Fruit fly (Drosophila melanogaster) whole organism, embryonic: ENCODE results near the gene CG8173.

Experiments used
- Asciz ChIP-seq: fragments of 200-800 bp; sonication (Bioruptor generic); optimal IDR thresholded peaks from 2 replicates; lab custom pipeline; 2017; ENCODE audit warnings: missing biosample characterization, mild to moderate bottlenecking, missing genetic modification characterization, missing genetic modification reagents
- CG10431 ChIP-seq: fragments of 200-800 bp; sonication (Bioruptor generic); optimal IDR thresholded peaks from 3 replicates; lab custom pipeline; 2018; ENCODE audit warnings: missing biosample characterization, mild to moderate bottlenecking, missing genetic modification characterization
- CG10565 ChIP-seq: fragments of 200-800 bp; sonication (Bioruptor generic); optimal IDR thresholded peaks from 3 replicates; lab custom pipeline; 2016; ENCODE audit warnings: missing biosample characterization, mild to moderate bottlenecking, missing genetic modification characterization
- CG10959 ChIP-seq: fragments of 200-800 bp; sonication (Bioruptor generic); IDR thresholded peaks from 2 replicates; pipeline ENCODE4 v1.3.6; 2022; ENCODE audit warnings: missing biosample characterization, missing genetic modification characterization
- CG10979 ChIP-seq: fragments of 200-800 bp; sonication (Bioruptor generic); optimal IDR thresholded peaks from 2 replicates; lab custom pipeline; 2018; ENCODE audit warnings: missing biosample characterization, mild to moderate bottlenecking, missing genetic modification characterization, moderate library complexity
- CG12391 ChIP-seq: fragments of 200-800 bp; sonication (Bioruptor generic); optimal IDR thresholded peaks from 3 replicates; lab custom pipeline; 2018; ENCODE audit warnings: missing biosample characterization, mild to moderate bottlenecking, missing genetic modification characterization, moderate library complexity
- CG13775 ChIP-seq: fragments of 200-800 bp; sonication (Bioruptor generic); optimal IDR thresholded peaks from 3 replicates; lab custom pipeline; 2017; ENCODE audit warnings: missing biosample characterization, mild to moderate bottlenecking, missing genetic modification characterization
- CG14014 ChIP-seq: fragments of 200-800 bp; sonication (Bioruptor generic); IDR thresholded peaks from 2 replicates; pipeline ENCODE4 v1.3.6; 2022; ENCODE audit warnings: missing biosample characterization, missing genetic modification characterization
- CG14965 ChIP-seq: fragments of 200-800 bp; sonication (Bioruptor generic); optimal IDR thresholded peaks from 2 replicates; lab custom pipeline; 2016; ENCODE audit warnings: missing biosample characterization, missing genetic modification characterization, borderline replicate concordance
- CG15011 ChIP-seq: fragments of 200-800 bp; sonication (Bioruptor generic); optimal IDR thresholded peaks from 3 replicates; lab custom pipeline; 2018; ENCODE audit warnings: missing biosample characterization, mild to moderate bottlenecking, missing genetic modification characterization
- CG15073 ChIP-seq: fragments of 200-800 bp; sonication (Bioruptor generic); optimal IDR thresholded peaks from 2 replicates; lab custom pipeline; 2016; ENCODE audit warnings: missing biosample characterization, missing genetic modification characterization
- CG15601 ChIP-seq: fragments of 200-800 bp; sonication (Bioruptor generic); optimal IDR thresholded peaks from 3 replicates; lab custom pipeline; 2019; ENCODE audit warnings: missing biosample characterization, mild to moderate bottlenecking, missing genetic modification characterization, moderate library complexity
- CG1792 ChIP-seq: fragments of 200-800 bp; sonication (Bioruptor generic); optimal IDR thresholded peaks from 2 replicates; lab custom pipeline; 2016; ENCODE audit warnings: missing biosample characterization, missing genetic modification characterization
- CG18764 ChIP-seq: fragments of 200-800 bp; sonication (Bioruptor generic); optimal IDR thresholded peaks from 3 replicates; lab custom pipeline; 2016; ENCODE audit warnings: missing biosample characterization, missing genetic modification characterization
- CG3726 ChIP-seq: fragments of 200-800 bp; sonication (Bioruptor generic); IDR thresholded peaks from 3 replicates; pipeline ENCODE4, ENCODE4 v1.3.6; 2022; ENCODE audit warnings: missing biosample characterization, missing genetic modification characterization
- CG4404 ChIP-seq: fragments of 200-800 bp; sonication (Bioruptor generic); IDR thresholded peaks from 2 replicates; pipeline ENCODE4 v1.3.6; 2022; ENCODE audit warnings: missing biosample characterization, missing genetic modification characterization
- CG4707 ChIP-seq: fragments of 200-800 bp; sonication (Bioruptor generic); optimal IDR thresholded peaks from 2 replicates; lab custom pipeline; 2018; ENCODE audit warnings: missing biosample characterization, mild to moderate bottlenecking, missing genetic modification characterization, moderate library complexity
- CG4730 ChIP-seq: fragments of 200-800 bp; sonication (Bioruptor generic); IDR thresholded peaks from 2 replicates; pipeline ENCODE4 v1.3.6; 2022; ENCODE audit warnings: missing biosample characterization, missing genetic modification characterization
- CG6683 ChIP-seq: fragments of 200-800 bp; sonication (Bioruptor generic); optimal IDR thresholded peaks from 2 replicates; lab custom pipeline; 2017; ENCODE audit warnings: missing biosample characterization, mild to moderate bottlenecking, missing genetic modification characterization, missing genetic modification reagents
- CG7271 ChIP-seq: fragments of 200-800 bp; sonication (Bioruptor generic); optimal IDR thresholded peaks from 2 replicates; lab custom pipeline; 2018; ENCODE audit warnings: missing biosample characterization, mild to moderate bottlenecking, missing genetic modification characterization, moderate library complexity
- CG8388 ChIP-seq: fragments of 200-800 bp; sonication (Bioruptor generic); optimal IDR thresholded peaks from 2 replicates; lab custom pipeline; 2019; ENCODE audit warnings: missing biosample characterization, mild to moderate bottlenecking, missing genetic modification characterization, moderate library complexity
- CG9215 ChIP-seq: fragments of 200-800 bp; sonication (Bioruptor generic); IDR thresholded peaks from 2 replicates; pipeline ENCODE4 v1.3.6; 2022; ENCODE audit warnings: missing biosample characterization, missing genetic modification characterization
- CHES-1-like ChIP-seq: fragments of 200-800 bp; sonication (Bioruptor generic); optimal IDR thresholded peaks from 2 replicates; lab custom pipeline; 2016; ENCODE audit warnings: missing biosample characterization, missing genetic modification characterization
- Chrac-16 ChIP-seq: fragments of 200-800 bp; sonication (Bioruptor generic); optimal IDR thresholded peaks from 3 replicates; lab custom pipeline; 2016; ENCODE audit warnings: missing biosample characterization, missing genetic modification characterization
- Dfd ChIP-seq, 2 experiments: fragments of >200 bp; optimal IDR thresholded peaks; 2 replicates each; lab custom pipeline; 2017; ENCODE audit warnings: missing biosample characterization in 2 of 2, missing genetic modification characterization in 2 of 2
- Doc2 ChIP-seq: fragments of 200-800 bp; sonication (Bioruptor generic); IDR thresholded peaks from 2 replicates; pipeline ENCODE4 v1.3.6; 2022; ENCODE audit warnings: missing biosample characterization, missing genetic modification characterization
- GATAe ChIP-seq: fragments of 200-800 bp; sonication (Bioruptor generic); conservative IDR thresholded peaks from 2 replicates; pipeline ENCODE4 v1.3.6; 2022; ENCODE audit warnings: missing biosample characterization, missing genetic modification characterization
- Hr78 ChIP-seq, 2 experiments: fragments of 200-800 bp in 1 of 2; fragments of >200 bp in 1 of 2; sonication (Bioruptor generic) in 1 of 2; optimal IDR thresholded peaks; 2 replicates each; lab custom pipeline; 2017 to 2019; ENCODE audit warnings: missing biosample characterization in 2 of 2, missing genetic modification characterization in 2 of 2, mild to moderate bottlenecking in 1 of 2, moderate library complexity in 1 of 2
- Meics ChIP-seq: fragments of 200-800 bp; sonication (Bioruptor generic); optimal IDR thresholded peaks from 2 replicates; lab custom pipeline; 2017; ENCODE audit warnings: missing biosample characterization, mild to moderate bottlenecking, missing genetic modification characterization
- NC2α ChIP-seq: fragments of 200-800 bp; sonication (Bioruptor generic); optimal IDR thresholded peaks from 2 replicates; lab custom pipeline; 2016; ENCODE audit warnings: missing biosample characterization, missing genetic modification characterization
- Nf-YA ChIP-seq: fragments of 200-800 bp; sonication (Bioruptor generic); IDR thresholded peaks from 2 replicates; pipeline ENCODE4 v1.3.6; 2022; ENCODE audit warnings: missing biosample characterization, missing genetic modification characterization
- Sox102F ChIP-seq: fragments of 200-800 bp; sonication (Bioruptor generic); optimal IDR thresholded peaks from 2 replicates; lab custom pipeline; 2018; ENCODE audit warnings: missing biosample characterization, mild to moderate bottlenecking, missing genetic modification characterization, moderate library complexity
- Vsx1 ChIP-seq: fragments of 200-800 bp; sonication (Bioruptor generic); optimal IDR thresholded peaks from 2 replicates; lab custom pipeline; 2017; ENCODE audit warnings: missing biosample characterization, mild to moderate bottlenecking, missing genetic modification characterization, missing genetic modification reagents
- Xrp1 ChIP-seq: fragments of 200-800 bp; sonication (Bioruptor generic); IDR thresholded peaks from 2 replicates; pipeline ENCODE4 v1.3.6; 2022; ENCODE audit warnings: missing biosample characterization, missing genetic modification characterization
- amos ChIP-seq: fragments of 200-800 bp; sonication (Bioruptor generic); IDR thresholded peaks from 2 replicates; pipeline ENCODE4 v1.3.6; 2022; ENCODE audit warnings: missing biosample characterization, missing genetic modification characterization; ENCODE audit not compliant: partially characterized antibody
- bcd ChIP-seq: fragments of 200-800 bp; sonication (Bioruptor generic); optimal IDR thresholded peaks from 2 replicates; lab custom pipeline; 2017; ENCODE audit warnings: missing biosample characterization, mild to moderate bottlenecking, missing genetic modification characterization
- chif ChIP-seq, 2 experiments: fragments of 200-800 bp; sonication (Bioruptor generic); optimal IDR thresholded peaks; 3 replicates each; lab custom pipeline; 2016; ENCODE audit warnings: missing biosample characterization in 2 of 2, missing genetic modification characterization in 2 of 2
- crol ChIP-seq: fragments of 200-800 bp; sonication (Bioruptor generic); IDR thresholded peaks from 2 replicates; pipeline ENCODE4 v1.3.6; 2022; ENCODE audit warnings: missing biosample characterization, missing genetic modification characterization
- fd102C ChIP-seq: fragments of 200-800 bp; sonication (Bioruptor generic); optimal IDR thresholded peaks from 2 replicates; lab custom pipeline; 2018; ENCODE audit warnings: missing biosample characterization, mild to moderate bottlenecking, missing genetic modification characterization, moderate library complexity
- fru ChIP-seq: fragments of >200 bp; optimal IDR thresholded peaks from 2 replicates; lab custom pipeline; 2017
- hb ChIP-seq: fragments of 200-800 bp; sonication (Bioruptor generic); IDR thresholded peaks from 3 replicates; pipeline ENCODE4 v1.3.6; 2022; ENCODE audit warnings: missing biosample characterization, missing genetic modification characterization; ENCODE audit not compliant: partially characterized antibody
- psq ChIP-seq: fragments of 200-800 bp; sonication (Bioruptor generic); optimal IDR thresholded peaks from 2 replicates; lab custom pipeline; 2017; ENCODE audit warnings: missing biosample characterization, missing genetic modification characterization
- slbo ChIP-seq: fragments of 200-800 bp; sonication (Bioruptor generic); IDR thresholded peaks from 2 replicates; pipeline ENCODE4 v1.3.6; 2022; ENCODE audit warnings: missing biosample characterization, missing genetic modification characterization
- slou ChIP-seq: fragments of 200-800 bp; sonication (Bioruptor generic); optimal IDR thresholded peaks from 3 replicates; lab custom pipeline; 2016; ENCODE audit warnings: missing biosample characterization, missing genetic modification characterization
- so ChIP-seq: fragments of 200-800 bp; sonication (Bioruptor generic); IDR thresholded peaks from 3 replicates; pipeline ENCODE4 v1.3.6; 2022; ENCODE audit warnings: missing biosample characterization, missing genetic modification characterization
- sob ChIP-seq: fragments of 200-800 bp; sonication (Bioruptor generic); IDR thresholded peaks from 2 replicates; pipeline ENCODE4 v1.3.6; 2022; ENCODE audit warnings: missing biosample characterization, missing genetic modification characterization
- stc ChIP-seq: fragments of 200-800 bp; sonication (Bioruptor generic); IDR thresholded peaks from 2 replicates; pipeline ENCODE4 v1.3.6; 2022; ENCODE audit warnings: missing biosample characterization, missing genetic modification characterization
- tgo ChIP-seq: fragments of 200-800 bp; sonication (Bioruptor generic); IDR thresholded peaks from 3 replicates; pipeline ENCODE4 v1.3.6; 2022; ENCODE audit warnings: missing biosample characterization, missing genetic modification characterization
- tup ChIP-seq: fragments of 200-800 bp; sonication (Bioruptor generic); optimal IDR thresholded peaks from 2 replicates; lab custom pipeline; 2016; ENCODE audit warnings: missing biosample characterization, mild to moderate bottlenecking, missing genetic modification characterization, moderate library complexity
- wdn ChIP-seq: fragments of 200-800 bp; sonication (Bioruptor generic); IDR thresholded peaks from 2 replicates; pipeline ENCODE4 v1.3.6; 2022; ENCODE audit warnings: missing biosample characterization, missing genetic modification characterization

Gene CG8173

dm6 chrX:17698864-17699504 is 10.5 kb downstream of the CG8173 start (continued):
- TF ChIP-seq slou (GFP tag; lab: Kevin White, UChicago), result peak; percentile 72
- no peak for TF ChIP-seq CG7271 (tag; lab: Kevin White, UChicago)
- TF ChIP-seq CHES-1-like (GFP tag; lab: Kevin White, UChicago), result peak; percentile 75
- peak; percentile 53 for TF ChIP-seq Chrac-16
- peak; percentile 82; the same call in 2 of the 3 replicates for TF ChIP-seq so (GFP tag; lab: Robert Waterston, UW)
- TF ChIP-seq CG15601 (tag; lab: Kevin White, UChicago), result peak; percentile 83
- peak; percentile 87 for TF ChIP-seq CG13775 (GFP tag; lab: Kevin White, UChicago)
- TF ChIP-seq NC2α (GFP tag; lab: Kevin White, UChicago), result peak; percentile 55
- peak; percentile 38 for TF ChIP-seq CG15073 (GFP tag; lab: Kevin White, UChicago)
- peak; percentile 76 for TF ChIP-seq CG9215 (GFP tag; lab: Robert Waterston, UW)
- TF ChIP-seq CG12391 (tag; lab: Kevin White, UChicago), result peak; percentile 90
- TF ChIP-seq Sox102F (GFP tag; lab: Kevin White, UChicago), result peak; percentile 85
- peak; percentile 68 for TF ChIP-seq CG18764 (GFP tag; lab: Kevin White, UChicago)
- peak; percentile 63 for TF ChIP-seq CG4404 (GFP tag; lab: Robert Waterston, UW)
- peak; percentile 80 for TF ChIP-seq slbo (GFP tag; lab: Robert Waterston, UW)
- TF ChIP-seq CG10959 (GFP tag; lab: Robert Waterston, UW), result peak; percentile 37
- peak; percentile 72 for TF ChIP-seq Vsx1
- no peak for TF ChIP-seq Doc2 (GFP tag; lab: Robert Waterston, UW)
- no peak for TF ChIP-seq CG3726 (GFP tag; lab: Robert Waterston, UW)
- TF ChIP-seq CG1792 (GFP tag; lab: Kevin White, UChicago), result peak; percentile 50
- peak; percentile 92 for TF ChIP-seq Meics (GFP tag; lab: Kevin White, UChicago)
- TF ChIP-seq crol (GFP tag; lab: Robert Waterston, UW), result 0 out of 2 replicates have a peak, but pooled peaks have one; percentile 18
- TF ChIP-seq bcd (GFP tag; lab: Kevin White, UChicago), result peak; percentile 89
- peak in 1 of 2 experiments; percentile 70 for TF ChIP-seq Hr78 (GFP tag; optimal IDR thresholded peaks at IDR 0.05; lab: Kevin White, UChicago)
- TF ChIP-seq Nf-YA (GFP tag; lab: Robert Waterston, UW), result peak; percentile 65
- TF ChIP-seq CG10565 (GFP tag; lab: Kevin White, UChicago), result peak; percentile 9
- TF ChIP-seq CG15011, result peak; percentile 89
- peak; percentile 75 for TF ChIP-seq tgo (GFP tag; lab: Robert Waterston, UW)
- TF ChIP-seq Asciz (GFP tag; lab: Kevin White, UChicago), result peak; percentile 82
- peak; percentile 71 for TF ChIP-seq CG6683
- no peak; the same call in 1 of the 2 replicates for TF ChIP-seq amos (GFP tag; lab: Robert Waterston, UW)
- peak; percentile 69 to 86 for TF ChIP-seq chif (GFP tag; optimal IDR thresholded peaks at IDR 0.05; lab: Kevin White, UChicago)
- peak; percentile 36 for TF ChIP-seq psq (GFP tag; lab: Kevin White, UChicago)
- TF ChIP-seq CG4730 (GFP tag; lab: Robert Waterston, UW), result peak; percentile 72
- TF ChIP-seq stc (GFP tag; lab: Robert Waterston, UW), result peak; percentile 62
- TF ChIP-seq CG8388, result peak; percentile 83
- TF ChIP-seq CG14965 (GFP tag; lab: Kevin White, UChicago), result peak; percentile 18
- no peak for TF ChIP-seq fru (lab: Kevin White, UChicago)
- TF ChIP-seq CG10431, result peak; percentile 78
- peak; percentile 73 for TF ChIP-seq Xrp1 (GFP tag; lab: Robert Waterston, UW)
- TF ChIP-seq hb (GFP tag; lab: Robert Waterston, UW), result no peak
- peak; percentile 25 for TF ChIP-seq tup
- no peak for TF ChIP-seq GATAe (GFP tag; lab: Robert Waterston, UW)
- no peak for TF ChIP-seq fd102C (GFP tag; lab: Kevin White, UChicago)
- TF ChIP-seq wdn, result peak; percentile 62
- TF ChIP-seq sob, result peak; percentile 68; the same call in 1 of the 2 replicates
- TF ChIP-seq CG10979 (tag; lab: Kevin White, UChicago), result peak; percentile 87
- peak; percentile 83 for TF ChIP-seq CG14014 (GFP tag; lab: Robert Waterston, UW)
- TF ChIP-seq Dfd (GFP tag; optimal IDR thresholded peaks at IDR 0.05; lab: Kevin White, UChicago), result no peak
- TF ChIP-seq CG4707 (GFP tag; lab: Kevin White, UChicago), result no peak
